Fruit fly (Drosophila melanogaster) whole organism, pupa: ENCODE measurements around the gene eIF4G2.

Experiments
- CG10348 ChIP-seq: fragments of 200-800 bp; sonication (Bioruptor generic); IDR thresholded peaks from 2 replicates; pipeline ENCODE4 v1.3.6; 2022; ENCODE audit warnings: missing biosample characterization, missing genetic modification characterization
- CG12605 ChIP-seq: fragments of 200-800 bp; sonication (Bioruptor generic); IDR thresholded peaks from 2 replicates; pipeline ENCODE4 v1.3.6; 2022; ENCODE audit warnings: missing biosample characterization, missing genetic modification characterization
- CG13204 ChIP-seq: fragments of 200-800 bp; sonication (Bioruptor generic); optimal IDR thresholded peaks from 2 replicates; lab custom pipeline; 2018; ENCODE audit warnings: missing biosample characterization, mild to moderate bottlenecking, missing genetic modification characterization, moderate library complexity
- CG14655 ChIP-seq: fragments of 200-800 bp; sonication (Bioruptor generic); optimal IDR thresholded peaks from 3 replicates; lab custom pipeline; 2017; ENCODE audit warnings: mild to moderate bottlenecking, missing biosample characterization, missing genetic modification reagents, missing genetic modification characterization
- CG15710 ChIP-seq: fragments of 200-800 bp; sonication (Bioruptor generic); optimal IDR thresholded peaks from 2 replicates; lab custom pipeline; 2018; ENCODE audit warnings: missing biosample characterization, mild to moderate bottlenecking, missing genetic modification characterization, moderate library complexity
- CG17806 ChIP-seq: fragments of 200-800 bp; sonication (Bioruptor generic); optimal IDR thresholded peaks from 2 replicates; lab custom pipeline; 2018; ENCODE audit warnings: missing biosample characterization, mild to moderate bottlenecking, missing genetic modification characterization, moderate library complexity
- CG32121 ChIP-seq: fragments of 200-800 bp; sonication (Bioruptor generic); IDR thresholded peaks from 2 replicates; pipeline ENCODE4 v1.3.6; 2022; ENCODE audit warnings: missing biosample characterization, missing genetic modification characterization
- CG34367 ChIP-seq: fragments of 200-800 bp; sonication (Bioruptor generic); optimal IDR thresholded peaks from 2 replicates; lab custom pipeline; 2018; ENCODE audit warnings: missing biosample characterization, mild to moderate bottlenecking, missing genetic modification characterization
- CG4496 ChIP-seq: fragments of 200-800 bp; sonication (Bioruptor generic); IDR thresholded peaks from 3 replicates; pipeline ENCODE4 v1.3.6; 2022; ENCODE audit warnings: missing biosample characterization, missing genetic modification characterization
- CG8159 ChIP-seq: fragments of 200-800 bp; sonication (Bioruptor generic); optimal IDR thresholded peaks from 3 replicates; lab custom pipeline; 2018; ENCODE audit warnings: missing biosample characterization, mild to moderate bottlenecking, missing genetic modification characterization, moderate library complexity
- CG8301 ChIP-seq: fragments of 200-800 bp; sonication (Bioruptor generic); optimal IDR thresholded peaks from 2 replicates; lab custom pipeline; 2018; ENCODE audit warnings: missing biosample characterization, mild to moderate bottlenecking, missing genetic modification characterization
- CG9948 ChIP-seq: fragments of 200-800 bp; sonication (Bioruptor generic); optimal IDR thresholded peaks from 2 replicates; lab custom pipeline; 2018; ENCODE audit warnings: missing biosample characterization, mild to moderate bottlenecking, missing genetic modification characterization, moderate library complexity
- D1 ChIP-seq: fragments of 200-800 bp; sonication (Bioruptor generic); optimal IDR thresholded peaks from 2 replicates; lab custom pipeline; 2018; ENCODE audit warnings: missing biosample characterization, mild to moderate bottlenecking, missing genetic modification characterization, moderate library complexity
- EcR ChIP-seq: fragments of 200-800 bp; sonication (Bioruptor generic); optimal IDR thresholded peaks from 3 replicates; lab custom pipeline; 2019; ENCODE audit warnings: missing biosample characterization, missing genetic modification characterization, mild to moderate bottlenecking, moderate library complexity, missing genetic modification reagents
- Ets98B ChIP-seq: fragments of 200-800 bp; sonication (Bioruptor generic); IDR thresholded peaks from 2 replicates; pipeline ENCODE4 v1.3.6; 2022; ENCODE audit warnings: missing biosample characterization, missing genetic modification characterization
- Pif1A ChIP-seq: fragments of 200-800 bp; sonication (Bioruptor generic); optimal IDR thresholded peaks from 3 replicates; lab custom pipeline; 2016; ENCODE audit warnings: missing biosample characterization, missing genetic modification characterization
- Pif1B ChIP-seq: fragments of 200-800 bp; sonication (Bioruptor generic); optimal IDR thresholded peaks from 3 replicates; lab custom pipeline; 2016; ENCODE audit warnings: missing biosample characterization, missing genetic modification characterization
- Snoo ChIP-seq: fragments of 200-800 bp; sonication (Bioruptor generic); optimal IDR thresholded peaks from 3 replicates; lab custom pipeline; 2017; ENCODE audit warnings: missing biosample characterization, mild to moderate bottlenecking, missing genetic modification characterization, inconsistent platforms
- fd96Ca ChIP-seq: fragments of 200-800 bp; sonication (Bioruptor generic); IDR thresholded peaks from 3 replicates; pipeline ENCODE4 v1.3.6; 2022; ENCODE audit warnings: missing biosample characterization, missing genetic modification characterization
- gl ChIP-seq: fragments of 200-800 bp; sonication (Bioruptor generic); optimal IDR thresholded peaks from 2 replicates; lab custom pipeline; 2018; ENCODE audit warnings: missing biosample characterization, mild to moderate bottlenecking, missing genetic modification characterization
- rn ChIP-seq: fragments of 200-800 bp; sonication (Bioruptor generic); IDR thresholded peaks from 2 replicates; pipeline ENCODE4 v1.3.6; 2022; ENCODE audit warnings: missing biosample characterization, missing genetic modification characterization

Gene eIF4G2

dm6 chr3R:23803668-23804067, 15.4 kb downstream of the eIF4G2 start, which contains the start of gene CG34355:
Gene CG34355, plus strand, starts transcription at chr3R:23803859.
- TF ChIP-seq CG13204 (GFP tag; lab: Kevin White, UChicago) (no peak), CG4496 (GFP tag; lab: Robert Waterston, UW) (peak; percentile 54; the same call in 2 of the 3 replicates), CG34367 (tag; lab: Kevin White, UChicago) (peak; percentile 42)
- TF ChIP-seq, all 21 proteins: peak for 2

dm6 chr3R:23791491-23791890, 27.5 kb downstream of the eIF4G2 start:
- TF ChIP-seq D1 (no peak), CG13204 (GFP tag; lab: Kevin White, UChicago) (no peak), CG10348 (no peak), Pif1A (GFP tag; lab: Kevin White, UChicago) (no peak), rn (GFP tag; lab: Robert Waterston, UW) (no peak), CG12605 (GFP tag; lab: Robert Waterston, UW) (peak; percentile 43; the same call in 1 of the 2 replicates), Pif1B (no peak), CG15710 (peak; percentile 62), gl (tag; lab: Kevin White, UChicago) (no peak), Ets98B (GFP tag; lab: Robert Waterston, UW) (no peak), CG8159 (tag; lab: Kevin White, UChicago) (no peak), EcR (GFP tag; lab: Kevin White, UChicago) (no peak), CG14655 (GFP tag; lab: Kevin White, UChicago) (no peak), CG9948 (peak; percentile 51), CG8301 (no peak), CG4496 (GFP tag; lab: Robert Waterston, UW) (peak; percentile 40; the same call in 1 of the 3 replicates), CG32121 (GFP tag; lab: Robert Waterston, UW) (peak; percentile 51; the same call in 1 of the 2 replicates), fd96Ca (no peak), CG17806 (peak; percentile 72), CG34367 (tag; lab: Kevin White, UChicago) (no peak), Snoo (tag; lab: Kevin White, UChicago) (no peak)

dm6 chr3R:23790483-23791175, 28.4 kb downstream of the eIF4G2 start:
- TF ChIP-seq Snoo (tag; lab: Kevin White, UChicago) (no peak), CG9948 (no peak), gl (tag; lab: Kevin White, UChicago) (no peak), fd96Ca (no peak)

dm6 chr3R:23789584-23789983, 29.5 kb downstream of the eIF4G2 start:
- TF ChIP-seq CG17806, result no peak
- no peak for TF ChIP-seq CG10348
- no peak for TF ChIP-seq Pif1A (GFP tag; lab: Kevin White, UChicago)
- TF ChIP-seq CG14655 (GFP tag; lab: Kevin White, UChicago), result no peak

dm6 chr3R:23788406-23789021, 30.5 kb downstream of the eIF4G2 start:
- TF ChIP-seq CG17806 (peak; percentile 79), gl (tag; lab: Kevin White, UChicago) (peak; percentile 37), CG34367 (tag; lab: Kevin White, UChicago) (peak; percentile 67), CG14655 (GFP tag; lab: Kevin White, UChicago) (peak; percentile 82), Pif1B (peak; percentile 74), CG32121 (GFP tag; lab: Robert Waterston, UW) (peak; percentile 62), Pif1A (GFP tag; lab: Kevin White, UChicago) (peak; percentile 67), CG4496 (GFP tag; lab: Robert Waterston, UW) (peak; percentile 41; the same call in 2 of the 3 replicates), CG8301 (peak; percentile 80), D1 (peak; percentile 50), CG12605 (GFP tag; lab: Robert Waterston, UW) (peak; percentile 48; the same call in 1 of the 2 replicates), Snoo (tag; lab: Kevin White, UChicago) (peak; percentile 60), CG9948 (peak; percentile 80), CG10348 (no peak), fd96Ca (peak; percentile 64; the same call in 2 of the 3 replicates), rn (GFP tag; lab: Robert Waterston, UW) (no peak), CG13204 (GFP tag; lab: Kevin White, UChicago) (peak; percentile 97), CG15710 (peak; percentile 77), CG8159 (tag; lab: Kevin White, UChicago) (peak; percentile 83), EcR (GFP tag; lab: Kevin White, UChicago) (peak; percentile 98), Ets98B (GFP tag; lab: Robert Waterston, UW) (peak; percentile 43)

- peak; percentile 85 for TF ChIP-seq EcR (GFP tag; lab: Kevin White, UChicago)
- no peak for TF ChIP-seq CG12605 (GFP tag; lab: Robert Waterston, UW)
- TF ChIP-seq, all 21 proteins: peak for 1
These were observed 31.4 kb downstream of the eIF4G2 start for dm6 chr3R:23787632-23787960.
